Fruit fly (Drosophila melanogaster) whole organism: ENCODE results near the gene mRpS9.

ENCODE experiments used
- CG8478 ChIP-seq: fragments of >200 bp; optimal IDR thresholded peaks from 2 replicates; lab custom pipeline; 2018; ENCODE audit warnings: inconsistent platforms
- psq ChIP-seq: fragments of >200 bp; optimal IDR thresholded peaks from 2 replicates; lab custom pipeline; 2017

dm6 chr3R:7936786-7937363, 34.4 kb upstream of the mRpS9 start:
- TF ChIP-seq CG8478 (lab: Kevin White, UChicago): no peak
- TF ChIP-seq psq (lab: Kevin White, UChicago): no peak
